Worm (Caenorhabditis elegans): ENCODE data around the gene cnt-1.
A peak's percentile ranks its signal among the peaks of the same experiment; 100 is the strongest.

Gene cnt-1

DNA sequence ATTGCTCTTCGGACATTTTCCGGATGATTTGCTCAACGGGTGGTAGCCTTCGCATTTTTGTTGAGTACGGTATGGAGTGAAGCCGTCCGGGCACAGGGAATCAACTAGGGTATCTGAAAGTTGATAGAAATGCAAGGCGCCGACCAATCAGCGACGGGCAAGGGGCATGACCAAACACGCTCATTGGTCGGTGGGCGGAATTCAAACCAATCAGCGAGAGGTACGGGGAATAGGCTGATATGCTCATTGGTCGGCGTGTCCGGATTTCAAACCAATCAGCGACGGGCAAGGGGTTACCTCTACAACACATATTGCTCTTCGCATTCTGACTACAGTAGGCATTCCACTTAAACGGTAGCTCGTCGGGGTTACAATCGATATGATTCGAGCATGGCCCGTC, 20.2 kb upstream of the cnt-1 start:
- no peak for TF ChIP-seq pros-1 (tag; optimal IDR thresholded peaks at IDR 0.05)
- no peak for TF ChIP-seq nhr-11 (tag; optimal IDR thresholded peaks at IDR 0.05)
- TF ChIP-seq nfya-1 (tag; optimal IDR thresholded peaks at IDR 0.05) = peak; percentile 97

DNA sequence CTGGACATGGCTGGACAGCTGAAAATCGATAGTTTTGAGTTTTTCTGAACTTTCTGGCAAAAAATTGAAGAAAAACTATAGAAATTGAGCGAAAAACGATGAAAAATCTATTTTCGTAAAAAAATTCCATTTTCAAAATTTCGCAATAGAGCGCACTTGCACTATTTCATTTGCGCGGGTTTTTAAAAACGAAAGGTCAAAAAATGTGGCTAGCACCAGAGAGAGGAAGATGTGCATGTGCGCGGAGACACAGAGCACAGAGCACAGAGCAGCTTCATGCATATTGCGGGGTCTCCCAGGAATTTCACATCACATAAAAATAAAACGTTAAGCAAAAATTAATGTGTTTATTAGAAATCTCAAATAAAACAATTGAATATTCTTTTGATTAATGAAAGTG, 19.2 kb upstream of the cnt-1 start, which contains the start of gene Y17G7B.18:
TSS of gene Y17G7B.18 (minus strand) at position 18 of the 400 bp plus-strand sequence.
- TF ChIP-seq hlh-6 (tag; optimal IDR thresholded peaks at IDR 0.05) = no peak
- TF ChIP-seq pha-2 (tag; optimal IDR thresholded peaks at IDR 0.05) = no peak
- no peak for TF ChIP-seq syd-9 (tag; optimal IDR thresholded peaks at IDR 0.05)
- peak; percentile 8 for TF ChIP-seq elt-2 (tag; optimal IDR thresholded peaks at IDR 0.05)
- TF ChIP-seq nfya-1 (tag; optimal IDR thresholded peaks at IDR 0.05) = peak; percentile 78
- no peak for TF ChIP-seq madf-2 (tag; optimal IDR thresholded peaks at IDR 0.05)
- TF ChIP-seq unc-42 (tag; optimal IDR thresholded peaks at IDR 0.05) = peak; percentile 77
- peak; percentile 66 for TF ChIP-seq ceh-31 (tag; optimal IDR thresholded peaks at IDR 0.05)
- no peak for TF ChIP-seq ceh-19 (GFP tag; optimal IDR thresholded peaks at IDR 0.05)
- TF ChIP-seq odd-2 (tag; optimal IDR thresholded peaks at IDR 0.05) = no peak
- TF ChIP-seq ceh-6 (GFP tag; optimal IDR thresholded peaks at IDR 0.05) = no peak
- TF ChIP-seq eyg-1 (tag; optimal IDR thresholded peaks at IDR 0.05) = no peak
- TF ChIP-seq nhr-11 (tag; optimal IDR thresholded peaks at IDR 0.05) = no peak
- TF ChIP-seq tbx-2 (tag; optimal IDR thresholded peaks at IDR 0.05) = peak; percentile 36
- no peak for TF ChIP-seq ama-1 (optimal IDR thresholded peaks at IDR 0.05)
- no peak for TF ChIP-seq ceh-48 (tag; optimal IDR thresholded peaks at IDR 0.05)
- no peak for TF ChIP-seq hlh-30 (tag; optimal IDR thresholded peaks at IDR 0.05; ENCODE audit: insufficient read depth)
- no peak for TF ChIP-seq elt-4 (tag; optimal IDR thresholded peaks at IDR 0.05)
- TF ChIP-seq hlh-15 (tag; optimal IDR thresholded peaks at IDR 0.05) = no peak
- peak; percentile 2 for TF ChIP-seq ceh-18 (tag; optimal IDR thresholded peaks at IDR 0.05)
- TF ChIP-seq ceh-34 (tag; optimal IDR thresholded peaks at IDR 0.05) = no peak
- no peak for TF ChIP-seq pax-1 (tag; optimal IDR thresholded peaks at IDR 0.05)
- peak; percentile 22 for TF ChIP-seq unc-86 (tag; optimal IDR thresholded peaks at IDR 0.05)
- TF ChIP-seq ref-2 (tag; optimal IDR thresholded peaks at IDR 0.05) = peak; percentile 34
- no peak for TF ChIP-seq pat-9 (tag; optimal IDR thresholded peaks at IDR 0.05)
- TF ChIP-seq ceh-14 (tag; optimal IDR thresholded peaks at IDR 0.05) = no peak

DNA sequence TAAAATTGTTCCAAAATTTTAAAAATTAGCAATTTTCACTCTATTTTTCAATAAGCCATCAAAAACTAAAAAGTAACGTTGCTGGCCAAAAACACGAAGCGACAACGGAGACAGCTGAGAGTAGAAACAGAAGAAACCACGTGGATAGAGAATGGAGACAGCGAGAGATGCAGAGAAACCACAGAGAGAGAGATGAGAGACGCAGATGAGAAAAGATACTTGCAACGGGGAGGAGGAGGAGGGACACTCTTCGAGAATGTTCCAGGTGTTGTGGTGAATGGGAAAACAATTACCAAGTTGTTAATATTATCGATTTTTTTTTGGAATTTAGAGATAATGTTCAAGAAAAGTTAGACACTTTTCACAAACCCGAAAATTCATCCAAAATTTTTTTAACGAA, 13.7 kb upstream of the cnt-1 start:
- TF ChIP-seq zip-5 (tag; optimal IDR thresholded peaks at IDR 0.05) (no peak), odd-2 (tag; optimal IDR thresholded peaks at IDR 0.05) (no peak), hlh-30 (tag; optimal IDR thresholded peaks at IDR 0.05; ENCODE audit: insufficient read depth) (peak; percentile 96), ceh-24 (tag; optimal IDR thresholded peaks at IDR 0.05) (no peak), elt-2 (tag; optimal IDR thresholded peaks at IDR 0.05) (peak; percentile 40), nfya-1 (tag; optimal IDR thresholded peaks at IDR 0.05) (peak; percentile 95), ceh-2 (tag; optimal IDR thresholded peaks at IDR 0.05) (peak; percentile 52), K09A11.1 (tag; optimal IDR thresholded peaks at IDR 0.05; ENCODE audit: insufficient read depth) (peak; percentile 6), ref-2 (tag; optimal IDR thresholded peaks at IDR 0.05) (peak; percentile 88), dmd-4 (tag; optimal IDR thresholded peaks at IDR 0.05; ENCODE audit: borderline replicate concordance) (no peak), npax-4 (tag; optimal IDR thresholded peaks at IDR 0.05) (no peak), pat-9 (tag; optimal IDR thresholded peaks at IDR 0.05) (no peak), Y22D7AL.16 (tag; optimal IDR thresholded peaks at IDR 0.05) (no peak), nhr-11 (tag; optimal IDR thresholded peaks at IDR 0.05) (no peak), sox-2 (GFP tag; IDR thresholded peaks at IDR 0.05) (peak; percentile 37; the same call in 1 of the 2 replicates), eyg-1 (tag; optimal IDR thresholded peaks at IDR 0.05) (no peak), pag-3 (tag; optimal IDR thresholded peaks at IDR 0.05; ENCODE audit: borderline replicate concordance) (no peak), pros-1 (tag; optimal IDR thresholded peaks at IDR 0.05) (peak; percentile 65), pax-1 (tag; optimal IDR thresholded peaks at IDR 0.05) (peak; percentile 72), unc-3 (GFP tag; conservative IDR thresholded peaks at IDR 0.05) (no peak), unc-3 (tag; optimal IDR thresholded peaks at IDR 0.05) (no peak), syd-9 (tag; optimal IDR thresholded peaks at IDR 0.05) (peak; percentile 33), F13H6.1 (tag; optimal IDR thresholded peaks at IDR 0.05) (peak; percentile 7), tbx-7 (tag; optimal IDR thresholded peaks at IDR 0.05) (peak; percentile 20), unc-86 (tag; optimal IDR thresholded peaks at IDR 0.05) (peak; percentile 11), hlh-8 (tag; optimal IDR thresholded peaks at IDR 0.05) (peak; percentile 32), ztf-16 (tag; optimal IDR thresholded peaks at IDR 0.05) (peak; percentile 42), lim-6 (tag; optimal IDR thresholded peaks at IDR 0.05) (no peak), tbx-2 (tag; optimal IDR thresholded peaks at IDR 0.05) (peak; percentile 79), ceh-34 (tag; optimal IDR thresholded peaks at IDR 0.05) (peak; percentile 84), sox-4 (tag; optimal IDR thresholded peaks at IDR 0.05) (no peak), rnt-1 (tag; optimal IDR thresholded peaks at IDR 0.05) (peak; percentile 99), ceh-48 (tag; optimal IDR thresholded peaks at IDR 0.05) (peak; percentile 85), ceh-14 (tag; optimal IDR thresholded peaks at IDR 0.05) (peak; percentile 70), pha-2 (tag; optimal IDR thresholded peaks at IDR 0.05) (no peak), ets-4 (tag; optimal IDR thresholded peaks at IDR 0.05) (peak; percentile 69), pha-4 (tag; optimal IDR thresholded peaks at IDR 0.05) (no peak)
